Fruit fly (Drosophila melanogaster) whole organism, embryonic: Measurements from ENCODE around the gene CG10874.

Experiments
- Antp ChIP-seq: fragments of 200-800 bp; sonication (Bioruptor generic); optimal IDR thresholded peaks from 3 replicates; lab custom pipeline; 2016; ENCODE audit warnings: missing biosample characterization, missing genetic modification characterization
- CG10543 ChIP-seq: fragments of 200-800 bp; sonication (Bioruptor generic); optimal IDR thresholded peaks from 3 replicates; lab custom pipeline; 2017; ENCODE audit warnings: missing biosample characterization, mild to moderate bottlenecking, missing genetic modification characterization, moderate library complexity
- CG12071 ChIP-seq: fragments of 200-800 bp; sonication (Bioruptor generic); optimal IDR thresholded peaks from 3 replicates; lab custom pipeline; 2018; ENCODE audit warnings: missing biosample characterization, mild to moderate bottlenecking, missing genetic modification characterization
- CG12769 ChIP-seq: fragments of 200-800 bp; sonication (Bioruptor generic); optimal IDR thresholded peaks from 2 replicates; lab custom pipeline; 2019; ENCODE audit warnings: missing biosample characterization, mild to moderate bottlenecking, missing genetic modification characterization, moderate library complexity
- CG12942 ChIP-seq: fragments of 200-800 bp; sonication (Bioruptor generic); optimal IDR thresholded peaks from 3 replicates; lab custom pipeline; 2016; ENCODE audit warnings: missing biosample characterization, missing genetic modification characterization
- CG13775 ChIP-seq: fragments of 200-800 bp; sonication (Bioruptor generic); optimal IDR thresholded peaks from 3 replicates; lab custom pipeline; 2017; ENCODE audit warnings: missing biosample characterization, mild to moderate bottlenecking, missing genetic modification characterization
- CG14014 ChIP-seq: fragments of 200-800 bp; sonication (Bioruptor generic); IDR thresholded peaks from 2 replicates; pipeline ENCODE4 v1.3.6; 2022; ENCODE audit warnings: missing biosample characterization, missing genetic modification characterization
- CG14441 ChIP-seq: fragments of 200-800 bp; sonication (Bioruptor generic); IDR thresholded peaks from 2 replicates; pipeline ENCODE4 v1.3.6; 2022; ENCODE audit warnings: missing biosample characterization, missing genetic modification characterization
- CG2678 ChIP-seq: fragments of 200-800 bp; sonication (Bioruptor generic); optimal IDR thresholded peaks from 3 replicates; lab custom pipeline; 2019; ENCODE audit warnings: missing biosample characterization, mild to moderate bottlenecking, missing genetic modification characterization, moderate library complexity
- CG32532 ChIP-seq: fragments of 200-800 bp; sonication (Bioruptor generic); IDR thresholded peaks from 2 replicates; pipeline ENCODE4 v1.3.6; 2022; ENCODE audit warnings: missing biosample characterization, missing genetic modification characterization
- CG3281 ChIP-seq: fragments of 200-800 bp; sonication (Bioruptor generic); optimal IDR thresholded peaks from 3 replicates; lab custom pipeline; 2017; ENCODE audit warnings: missing biosample characterization, mild to moderate bottlenecking, missing genetic modification characterization
- CG34422 ChIP-seq: fragments of 200-800 bp; sonication (Bioruptor generic); IDR thresholded peaks from 3 replicates; pipeline ENCODE4 v1.3.6; 2022; ENCODE audit warnings: missing biosample characterization, missing genetic modification characterization
- CG4707 ChIP-seq: fragments of 200-800 bp; sonication (Bioruptor generic); optimal IDR thresholded peaks from 2 replicates; lab custom pipeline; 2018; ENCODE audit warnings: missing biosample characterization, mild to moderate bottlenecking, missing genetic modification characterization, moderate library complexity
- CG8290 ChIP-seq, 3 experiments: fragments of 200-800 bp; sonication (Bioruptor generic); optimal IDR thresholded peaks; 2 replicates each; lab custom pipeline; 2016 to 2019; ENCODE audit warnings: missing biosample characterization in 3 of 3, missing genetic modification characterization in 3 of 3, mild to moderate bottlenecking in 2 of 3, moderate library complexity in 1 of 3
- CG8944 ChIP-seq: fragments of 200-800 bp; sonication (Bioruptor generic); optimal IDR thresholded peaks from 3 replicates; lab custom pipeline; 2016; ENCODE audit warnings: missing biosample characterization, missing genetic modification characterization
- CG9215 ChIP-seq: fragments of 200-800 bp; sonication (Bioruptor generic); IDR thresholded peaks from 2 replicates; pipeline ENCODE4 v1.3.6; 2022; ENCODE audit warnings: missing biosample characterization, missing genetic modification characterization
- CG9609 ChIP-seq: fragments of 200-800 bp; sonication (Bioruptor generic); optimal IDR thresholded peaks from 3 replicates; lab custom pipeline; 2016; ENCODE audit warnings: missing biosample characterization, missing genetic modification characterization
- Camta ChIP-seq: fragments of 200-800 bp; sonication (Bioruptor generic); optimal IDR thresholded peaks from 2 replicates; lab custom pipeline; 2016; ENCODE audit warnings: missing biosample characterization, missing genetic modification characterization
- CoRest ChIP-seq: fragments of 200-800 bp; sonication (Bioruptor generic); optimal IDR thresholded peaks from 3 replicates; lab custom pipeline; 2018; ENCODE audit warnings: missing biosample characterization, mild to moderate bottlenecking, missing genetic modification characterization, moderate library complexity
- D19A ChIP-seq: fragments of 200-800 bp; optimal IDR thresholded peaks from 3 replicates; lab custom pipeline; 2019; ENCODE audit warnings: missing biosample characterization, mild to moderate bottlenecking, missing genetic modification characterization, moderate library complexity
- Ets97D ChIP-seq: fragments of 200-800 bp; sonication (Bioruptor generic); optimal IDR thresholded peaks from 3 replicates; lab custom pipeline; 2016; ENCODE audit warnings: missing biosample characterization, missing genetic modification characterization
- Hey ChIP-seq: fragments of 200-800 bp; sonication (Bioruptor generic); optimal IDR thresholded peaks from 3 replicates; lab custom pipeline; 2018; ENCODE audit warnings: missing biosample characterization, mild to moderate bottlenecking, missing genetic modification characterization
- Hmr ChIP-seq: fragments of 200-800 bp; sonication (Bioruptor generic); optimal IDR thresholded peaks from 3 replicates; lab custom pipeline; 2017; ENCODE audit warnings: mild to moderate bottlenecking, missing biosample characterization, missing genetic modification reagents, missing genetic modification characterization
- Jarid2 ChIP-seq: fragments of 200-800 bp; sonication (Bioruptor generic); optimal IDR thresholded peaks from 3 replicates; lab custom pipeline; 2017; ENCODE audit warnings: mild to moderate bottlenecking, missing biosample characterization, missing genetic modification reagents, missing genetic modification characterization
- Mad ChIP-seq: fragments of 200-800 bp; sonication (Bioruptor generic); optimal IDR thresholded peaks from 2 replicates; lab custom pipeline; 2016; ENCODE audit warnings: missing biosample characterization, missing genetic modification characterization
- Med ChIP-seq: fragments of 200-800 bp; sonication (Bioruptor generic); peaks from one replicate; lab custom pipeline; 2016; ENCODE audit warnings: missing biosample characterization, missing genetic modification characterization, mild to moderate bottlenecking, inconsistent platforms, moderate library complexity
- Meics ChIP-seq: fragments of 200-800 bp; sonication (Bioruptor generic); optimal IDR thresholded peaks from 2 replicates; lab custom pipeline; 2017; ENCODE audit warnings: missing biosample characterization, mild to moderate bottlenecking, missing genetic modification characterization
- Mrtf ChIP-seq: fragments of 200-800 bp; sonication (Bioruptor generic); IDR thresholded peaks from 3 replicates; pipeline ENCODE4 v1.3.6; 2022; ENCODE audit warnings: missing biosample characterization, missing genetic modification characterization
- Nf-YA ChIP-seq: fragments of 200-800 bp; sonication (Bioruptor generic); IDR thresholded peaks from 2 replicates; pipeline ENCODE4 v1.3.6; 2022; ENCODE audit warnings: missing biosample characterization, missing genetic modification characterization
- Nf-YC ChIP-seq: fragments of 200-800 bp; optimal IDR thresholded peaks from 3 replicates; lab custom pipeline; 2019; ENCODE audit warnings: missing biosample characterization, mild to moderate bottlenecking, missing genetic modification characterization, moderate library complexity
- Poxn ChIP-seq: fragments of 200-800 bp; sonication (Bioruptor generic); IDR thresholded peaks from 2 replicates; pipeline ENCODE4 v1.3.6; 2022; ENCODE audit warnings: missing biosample characterization, missing genetic modification characterization
- Rx ChIP-seq: fragments of 200-800 bp; sonication (Bioruptor generic); IDR thresholded peaks from 2 replicates; pipeline ENCODE4 v1.3.6; 2022; ENCODE audit warnings: missing biosample characterization, missing genetic modification characterization
- Taf1 ChIP-seq: fragments of 200-800 bp; sonication (Bioruptor generic); IDR thresholded peaks from 2 replicates; pipeline ENCODE4 v1.3.6; 2022; ENCODE audit warnings: missing biosample characterization, missing genetic modification characterization
- Xbp1 ChIP-seq: fragments of 200-800 bp; sonication (Bioruptor generic); optimal IDR thresholded peaks from 3 replicates; lab custom pipeline; 2016; ENCODE audit warnings: missing biosample characterization, mild to moderate bottlenecking, missing genetic modification characterization
- aop ChIP-seq: fragments of 200-800 bp; sonication (Bioruptor generic); IDR thresholded peaks from 2 replicates; pipeline ENCODE4 v1.3.6; 2022; ENCODE audit warnings: missing biosample characterization, missing genetic modification characterization
- cas ChIP-seq: fragments of 200-800 bp; sonication (Bioruptor generic); IDR thresholded peaks from 2 replicates; pipeline ENCODE4 v1.3.6; 2022; ENCODE audit warnings: missing biosample characterization, missing genetic modification characterization
- chinmo ChIP-seq: fragments of 200-800 bp; sonication (Bioruptor generic); IDR thresholded peaks from 4 replicates; pipeline ENCODE4 v1.3.6; 2022; ENCODE audit warnings: missing biosample characterization, missing genetic modification characterization; ENCODE audit not compliant: partially characterized antibody
- corto ChIP-seq: fragments of 200-800 bp; sonication (Bioruptor generic); optimal IDR thresholded peaks from 2 replicates; lab custom pipeline; 2016; ENCODE audit warnings: missing biosample characterization, mild to moderate bottlenecking, missing genetic modification characterization, moderate library complexity
- cwo ChIP-seq: fragments of 200-800 bp; sonication (Bioruptor generic); optimal IDR thresholded peaks from 3 replicates; lab custom pipeline; 2017; ENCODE audit warnings: missing biosample characterization, missing genetic modification characterization, mild to moderate bottlenecking, moderate library complexity, missing genetic modification reagents
- exex ChIP-seq: fragments of 200-800 bp; sonication (Bioruptor generic); optimal IDR thresholded peaks from 4 replicates; lab custom pipeline; 2018; ENCODE audit warnings: missing biosample characterization, mild to moderate bottlenecking, missing genetic modification characterization, moderate library complexity
- grau ChIP-seq: fragments of 200-800 bp; optimal IDR thresholded peaks from 3 replicates; lab custom pipeline; 2019; ENCODE audit warnings: missing biosample characterization, mild to moderate bottlenecking, missing genetic modification characterization, moderate library complexity
- grn ChIP-seq: fragments of 200-800 bp; sonication (Bioruptor generic); optimal IDR thresholded peaks from 3 replicates; lab custom pipeline; 2017; ENCODE audit warnings: missing biosample characterization, missing genetic modification characterization
- jing ChIP-seq: fragments of 200-800 bp; sonication (Bioruptor generic); optimal IDR thresholded peaks from 2 replicates; lab custom pipeline; 2018; ENCODE audit warnings: missing biosample characterization, mild to moderate bottlenecking, missing genetic modification characterization
- lab ChIP-seq: fragments of 200-800 bp; sonication (Bioruptor generic); optimal IDR thresholded peaks from 3 replicates; lab custom pipeline; 2017; ENCODE audit warnings: missing biosample characterization, missing genetic modification characterization, mild to moderate bottlenecking, moderate library complexity, missing genetic modification reagents
- lbe ChIP-seq: fragments of 200-800 bp; sonication (Bioruptor generic); optimal IDR thresholded peaks from 2 replicates; lab custom pipeline; 2016; ENCODE audit warnings: missing biosample characterization, mild to moderate bottlenecking, missing genetic modification characterization
- salm ChIP-seq: fragments of 200-800 bp; sonication (Bioruptor generic); optimal IDR thresholded peaks from 2 replicates; lab custom pipeline; 2018; ENCODE audit warnings: missing biosample characterization, mild to moderate bottlenecking, missing genetic modification characterization
- schlank ChIP-seq: fragments of 200-800 bp; sonication (Bioruptor generic); optimal IDR thresholded peaks from 2 replicates; lab custom pipeline; 2018; ENCODE audit warnings: missing biosample characterization, mild to moderate bottlenecking, missing genetic modification characterization
- sd ChIP-seq: fragments of 200-800 bp; sonication (Bioruptor generic); optimal IDR thresholded peaks from 3 replicates; lab custom pipeline; 2018; ENCODE audit warnings: missing biosample characterization, mild to moderate bottlenecking, missing genetic modification characterization, moderate library complexity
- vnd ChIP-seq: fragments of 200-800 bp; sonication (Bioruptor generic); IDR thresholded peaks from 3 replicates; pipeline ENCODE4 v1.3.6; 2022; ENCODE audit warnings: missing biosample characterization, missing genetic modification characterization; ENCODE audit not compliant: partially characterized antibody

Gene CG10874

DNA sequence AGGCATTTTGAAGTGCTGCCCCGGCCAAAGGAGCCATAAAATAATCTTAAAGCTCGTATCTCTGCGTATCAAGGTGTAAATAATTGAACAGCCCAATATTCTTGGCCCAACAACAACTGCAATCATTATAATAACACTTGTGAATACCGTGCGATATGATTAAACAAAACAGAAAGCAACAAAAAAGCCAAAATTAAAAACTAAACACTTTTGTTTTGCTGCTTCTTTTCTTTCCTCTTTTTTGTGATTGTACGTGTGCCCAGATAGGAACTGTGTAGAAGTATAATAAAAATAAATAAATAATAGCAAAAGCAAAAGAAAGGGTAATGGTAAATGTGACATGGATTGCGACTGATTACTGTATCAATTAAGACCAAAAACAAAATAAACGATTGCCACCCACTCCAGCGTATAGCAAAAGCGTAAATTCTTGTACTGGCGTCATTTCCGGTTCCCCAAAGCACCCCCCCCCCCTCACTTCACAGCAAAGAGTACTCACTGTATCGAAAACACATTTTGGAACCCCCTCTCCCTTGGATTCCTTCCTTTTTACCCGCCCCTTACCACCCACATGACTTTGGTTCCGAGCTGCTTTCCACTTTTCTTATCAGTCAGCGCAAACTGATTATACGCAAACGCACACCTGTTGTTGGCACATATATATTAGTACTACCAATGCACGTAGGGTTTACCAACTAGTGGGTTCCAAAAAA lies 20.7 kb downstream of the CG10874 start (continued):
- TF ChIP-seq Hmr (GFP tag; lab: Kevin White, UChicago) = peak; percentile 43
- peak; percentile 71 for TF ChIP-seq CG10543
- peak; percentile 13 for TF ChIP-seq CG3281 (GFP tag; lab: Kevin White, UChicago)
- TF ChIP-seq Meics (GFP tag; lab: Kevin White, UChicago) = peak; percentile 20
- TF ChIP-seq CG4707 = no peak
- no peak for TF ChIP-seq Antp (GFP tag; lab: Kevin White, UChicago)
- TF ChIP-seq lab (GFP tag; lab: Kevin White, UChicago) = peak; percentile 83
- TF ChIP-seq CG2678 = peak; percentile 26
- TF ChIP-seq vnd = no peak
- no peak for TF ChIP-seq Mrtf (GFP tag; lab: Robert Waterston, UW)
- peak; percentile 50 for TF ChIP-seq CG12769 (tag; lab: Kevin White, UChicago)
- peak; percentile 3 for TF ChIP-seq CG12071 (GFP tag; lab: Kevin White, UChicago)
- TF ChIP-seq Hey (tag; lab: Kevin White, UChicago) = peak; percentile 23
- no peak for TF ChIP-seq Mad (GFP tag; lab: Kevin White, UChicago)
- no peak for TF ChIP-seq jing (GFP tag; lab: Kevin White, UChicago)
- peak; percentile 49 for TF ChIP-seq Nf-YC (tag; lab: Kevin White, UChicago)
- no peak for TF ChIP-seq CG14014 (GFP tag; lab: Robert Waterston, UW)
- TF ChIP-seq schlank (tag; lab: Kevin White, UChicago) = peak; percentile 3
- TF ChIP-seq CG9609 (GFP tag; lab: Kevin White, UChicago) = no peak
- no peak for TF ChIP-seq Nf-YA (GFP tag; lab: Robert Waterston, UW)
- peak; percentile 44 for TF ChIP-seq salm (tag; lab: Kevin White, UChicago)
- TF ChIP-seq Poxn = peak; percentile 22; the same call in 1 of the 2 replicates
- peak; percentile 97 for TF ChIP-seq exex (tag; lab: Kevin White, UChicago)
- no peak for TF ChIP-seq CG34422 (GFP tag; lab: Robert Waterston, UW)
- TF ChIP-seq grau (tag; lab: Kevin White, UChicago) = peak; percentile 57
- no peak for TF ChIP-seq CG12942 (GFP tag; lab: Kevin White, UChicago)
- TF ChIP-seq cas = no peak
- TF ChIP-seq CG8290 (GFP tag; optimal IDR thresholded peaks at IDR 0.05; lab: Kevin White, UChicago) = no peak
- TF ChIP-seq CG8290 (tag; optimal IDR thresholded peaks at IDR 0.05; lab: Kevin White, UChicago) = peak in 1 of 2 experiments; percentile 5
- TF ChIP-seq Camta = no peak
- TF ChIP-seq CG14441 = peak; percentile 54
- TF ChIP-seq CG9215 (GFP tag; lab: Robert Waterston, UW) = no peak
- TF ChIP-seq CG13775 = peak; percentile 14
- peak; percentile 35 for TF ChIP-seq lbe (GFP tag; lab: Kevin White, UChicago)
- TF ChIP-seq sd = peak; percentile 88
- TF ChIP-seq cwo = peak; percentile 63
- no peak for TF ChIP-seq Xbp1 (GFP tag; lab: Kevin White, UChicago)
- TF ChIP-seq Rx (GFP tag; lab: Robert Waterston, UW) = no peak
- TF ChIP-seq corto (GFP tag; lab: Kevin White, UChicago) = peak; percentile 11
- TF ChIP-seq Med (GFP tag; lab: Kevin White, UChicago) = peak; percentile 6
- TF ChIP-seq Jarid2 (GFP tag; lab: Kevin White, UChicago) = peak; percentile 19
- peak; percentile 45; the same call in 1 of the 2 replicates for TF ChIP-seq CG32532 (GFP tag; lab: Robert Waterston, UW)
- peak; percentile 52; the same call in 1 of the 4 replicates for TF ChIP-seq chinmo (GFP tag; lab: Robert Waterston, UW)
- no peak for TF ChIP-seq CG8944 (GFP tag; lab: Kevin White, UChicago)
- TF ChIP-seq aop (GFP tag; lab: Robert Waterston, UW) = peak; percentile 99
- TF ChIP-seq Taf1 = 0 out of 2 replicates have a peak, but pooled peaks have one; percentile 15
- peak; percentile 20 for TF ChIP-seq D19A (tag; lab: Kevin White, UChicago)
- TF ChIP-seq grn = peak; percentile 80
- peak; percentile 10 for TF ChIP-seq CoRest (tag; lab: Kevin White, UChicago)
- no peak for TF ChIP-seq Ets97D (GFP tag; lab: Kevin White, UChicago)
